Worm (Caenorhabditis elegans): Measurements from ENCODE around the gene rpl-36.A.

- TF ChIP-seq him-1 (tag; optimal IDR thresholded peaks at IDR 0.05): no peak
- no peak for TF ChIP-seq dao-5 (tag; optimal IDR thresholded peaks at IDR 0.05)
These were observed 7.6 kb downstream of the rpl-36.A start, which contains the start of gene unc-53 for ce11 chrII:11089356-11089755.
